Fruit fly (Drosophila melanogaster) whole organism, embryonic: ENCODE results near the gene PNPase.
A peak's percentile ranks its signal among the peaks of the same experiment; 100 is the strongest.

Experiments
- ATbp ChIP-seq: fragments of 200-800 bp; sonication (Bioruptor generic); optimal IDR thresholded peaks from 2 replicates; lab custom pipeline; 2017; ENCODE audit warnings: missing biosample characterization, mild to moderate bottlenecking, missing genetic modification characterization, missing genetic modification reagents
- BtbVII ChIP-seq: fragments of 200-800 bp; sonication (Bioruptor generic); optimal IDR thresholded peaks from 3 replicates; lab custom pipeline; 2017; ENCODE audit warnings: missing biosample characterization, mild to moderate bottlenecking, missing genetic modification characterization
- CG10565 ChIP-seq: fragments of 200-800 bp; sonication (Bioruptor generic); optimal IDR thresholded peaks from 3 replicates; lab custom pipeline; 2016; ENCODE audit warnings: missing biosample characterization, mild to moderate bottlenecking, missing genetic modification characterization
- CG11695 ChIP-seq: fragments of 200-800 bp; sonication (Bioruptor generic); IDR thresholded peaks from 3 replicates; pipeline ENCODE4 v1.3.6; 2022; ENCODE audit warnings: missing biosample characterization, missing genetic modification characterization
- CG12299 ChIP-seq: fragments of 200-800 bp; sonication (Bioruptor generic); optimal IDR thresholded peaks from 2 replicates; lab custom pipeline; 2018; ENCODE audit warnings: missing biosample characterization, mild to moderate bottlenecking, missing genetic modification characterization
- CG12769 ChIP-seq: fragments of 200-800 bp; sonication (Bioruptor generic); optimal IDR thresholded peaks from 2 replicates; lab custom pipeline; 2019; ENCODE audit warnings: missing biosample characterization, mild to moderate bottlenecking, missing genetic modification characterization, moderate library complexity
- CG13287 ChIP-seq: fragments of 200-800 bp; sonication (Bioruptor generic); IDR thresholded peaks from 2 replicates; pipeline ENCODE4 v1.3.6; 2022; ENCODE audit warnings: missing biosample characterization, missing genetic modification characterization; ENCODE audit not compliant: partially characterized antibody
- CG13296 ChIP-seq: fragments of 200-800 bp; sonication (Bioruptor generic); optimal IDR thresholded peaks from 3 replicates; lab custom pipeline; 2018; ENCODE audit warnings: missing biosample characterization, mild to moderate bottlenecking, missing genetic modification characterization
- CG13894 ChIP-seq: fragments of 200-800 bp; sonication (Bioruptor generic); optimal IDR thresholded peaks from 3 replicates; lab custom pipeline; 2018; ENCODE audit warnings: missing biosample characterization, mild to moderate bottlenecking, missing genetic modification characterization, moderate library complexity
- CG14965 ChIP-seq: fragments of 200-800 bp; sonication (Bioruptor generic); optimal IDR thresholded peaks from 2 replicates; lab custom pipeline; 2016; ENCODE audit warnings: missing biosample characterization, missing genetic modification characterization, borderline replicate concordance
- CG15479 ChIP-seq: fragments of 200-800 bp; sonication (Bioruptor generic); optimal IDR thresholded peaks from 3 replicates; lab custom pipeline; 2019; ENCODE audit warnings: missing biosample characterization, mild to moderate bottlenecking, missing genetic modification characterization, moderate library complexity
- CG16779 ChIP-seq: fragments of 200-800 bp; sonication (Bioruptor generic); IDR thresholded peaks from 2 replicates; pipeline ENCODE4 v1.3.6; 2022; ENCODE audit warnings: missing biosample characterization, missing genetic modification characterization
- CG17385 ChIP-seq: fragments of 200-800 bp; sonication (Bioruptor generic); optimal IDR thresholded peaks from 3 replicates; lab custom pipeline; 2018; ENCODE audit warnings: missing biosample characterization, mild to moderate bottlenecking, missing genetic modification characterization
- CG2199 ChIP-seq: fragments of 200-800 bp; sonication (Bioruptor generic); IDR thresholded peaks from 3 replicates; pipeline ENCODE4 v1.3.6; 2022; ENCODE audit warnings: missing biosample characterization, missing genetic modification characterization
- CG31224 ChIP-seq: fragments of 200-800 bp; sonication (Bioruptor generic); IDR thresholded peaks from 2 replicates; pipeline ENCODE4 v1.3.6; 2022; ENCODE audit warnings: missing biosample characterization, missing genetic modification characterization
- CG3995 ChIP-seq: fragments of 200-800 bp; sonication (Bioruptor generic); optimal IDR thresholded peaks from 3 replicates; lab custom pipeline; 2016; ENCODE audit warnings: missing biosample characterization, missing genetic modification characterization
- CG9797 ChIP-seq: fragments of 200-800 bp; sonication (Bioruptor generic); optimal IDR thresholded peaks from 3 replicates; lab custom pipeline; 2018; ENCODE audit warnings: missing biosample characterization, mild to moderate bottlenecking, missing genetic modification characterization
- CrebB ChIP-seq: fragments of 200-800 bp; sonication (Bioruptor generic); optimal IDR thresholded peaks from 3 replicates; lab custom pipeline; 2018; ENCODE audit warnings: missing biosample characterization, mild to moderate bottlenecking, missing genetic modification characterization
- Deaf1 ChIP-seq: fragments of 200-800 bp; optimal IDR thresholded peaks from 3 replicates; lab custom pipeline; 2019; ENCODE audit warnings: missing biosample characterization, mild to moderate bottlenecking, missing genetic modification characterization, moderate library complexity
- E2f2 ChIP-seq: fragments of 200-800 bp; sonication (Bioruptor generic); IDR thresholded peaks from 2 replicates; pipeline ENCODE4 v1.3.6; 2022; ENCODE audit warnings: missing biosample characterization, missing genetic modification characterization
- Eip74EF ChIP-seq, 2 experiments: fragments of 200-800 bp in 1 of 2; fragments of >200 bp in 1 of 2; sonication (Bioruptor generic) in 1 of 2; optimal IDR thresholded peaks; 2 replicates each; lab custom pipeline; 2017 to 2019; ENCODE audit warnings: missing biosample characterization in 2 of 2, missing genetic modification characterization in 2 of 2, mild to moderate bottlenecking in 1 of 2, moderate library complexity in 1 of 2
- HLH4C ChIP-seq: fragments of 200-800 bp; sonication (Bioruptor generic); IDR thresholded peaks from 3 replicates; pipeline ENCODE4 v1.3.6; 2022; ENCODE audit warnings: missing biosample characterization, missing genetic modification characterization; ENCODE audit not compliant: partially characterized antibody
- HmgZ ChIP-seq: fragments of 200-800 bp; sonication (Bioruptor generic); optimal IDR thresholded peaks from 2 replicates; lab custom pipeline; 2018; ENCODE audit warnings: missing biosample characterization, mild to moderate bottlenecking, missing genetic modification characterization
- Hmr ChIP-seq: fragments of 200-800 bp; sonication (Bioruptor generic); optimal IDR thresholded peaks from 3 replicates; lab custom pipeline; 2017; ENCODE audit warnings: mild to moderate bottlenecking, missing biosample characterization, missing genetic modification reagents, missing genetic modification characterization
- Jarid2 ChIP-seq: fragments of 200-800 bp; sonication (Bioruptor generic); optimal IDR thresholded peaks from 3 replicates; lab custom pipeline; 2017; ENCODE audit warnings: mild to moderate bottlenecking, missing biosample characterization, missing genetic modification reagents, missing genetic modification characterization
- MBD-R2 ChIP-seq: fragments of 200-800 bp; sonication (Bioruptor generic); IDR thresholded peaks from 2 replicates; pipeline ENCODE4 v1.3.6; 2022; ENCODE audit warnings: missing biosample characterization, missing genetic modification characterization
- MESR4 ChIP-seq: fragments of 200-800 bp; sonication (Bioruptor generic); optimal IDR thresholded peaks from 2 replicates; lab custom pipeline; 2018; ENCODE audit warnings: missing biosample characterization, mild to moderate bottlenecking, missing genetic modification characterization, moderate library complexity
- Med ChIP-seq: fragments of 200-800 bp; sonication (Bioruptor generic); peaks from one replicate; lab custom pipeline; 2016; ENCODE audit warnings: missing biosample characterization, missing genetic modification characterization, mild to moderate bottlenecking, inconsistent platforms, moderate library complexity
- Mes4 ChIP-seq: fragments of 200-800 bp; sonication (Bioruptor generic); optimal IDR thresholded peaks from 2 replicates; lab custom pipeline; 2016; ENCODE audit warnings: missing biosample characterization, missing genetic modification characterization
- Spps ChIP-seq: fragments of 200-800 bp; sonication (Bioruptor generic); optimal IDR thresholded peaks from 2 replicates; lab custom pipeline; 2018; ENCODE audit warnings: missing biosample characterization, mild to moderate bottlenecking, missing genetic modification characterization
- Stat92E ChIP-seq, 3 experiments: fragments of >200 bp in 2 of 3; fragments of 200-800 bp in 1 of 3; sonication (Bioruptor generic) in 1 of 3; optimal IDR thresholded peaks; 2 replicates each; lab custom pipeline; 2017 to 2019; ENCODE audit warnings: missing biosample characterization in 3 of 3, missing genetic modification characterization in 3 of 3, mild to moderate bottlenecking in 1 of 3, moderate library complexity in 1 of 3
- Trl ChIP-seq, 3 experiments: fragments of >200 bp in 2 of 3; fragments of 200-800 bp in 1 of 3; sonication (Bioruptor generic) in 1 of 3; optimal IDR thresholded peaks; 2 replicates in 1 of 3; 3 replicates in 2 of 3; lab custom pipeline; 2016 to 2017; ENCODE audit warnings: missing biosample characterization in 1 of 3, missing genetic modification characterization in 1 of 3
- YL-1 ChIP-seq: fragments of 200-800 bp; sonication (Bioruptor generic); optimal IDR thresholded peaks from 3 replicates; lab custom pipeline; 2017; ENCODE audit warnings: missing biosample characterization, mild to moderate bottlenecking, missing genetic modification characterization
- bsh ChIP-seq, 2 experiments: fragments of 200-800 bp; sonication (Bioruptor generic); optimal IDR thresholded peaks; 2 replicates each; lab custom pipeline; 2017 to 2018; ENCODE audit warnings: mild to moderate bottlenecking in 2 of 2, missing biosample characterization in 2 of 2, missing genetic modification characterization in 2 of 2, moderate library complexity in 1 of 2
- cg ChIP-seq: fragments of 200-800 bp; sonication (Bioruptor generic); optimal IDR thresholded peaks from 3 replicates; lab custom pipeline; 2019; ENCODE audit warnings: missing biosample characterization, mild to moderate bottlenecking, missing genetic modification characterization, moderate library complexity
- chinmo ChIP-seq: fragments of 200-800 bp; sonication (Bioruptor generic); IDR thresholded peaks from 4 replicates; pipeline ENCODE4 v1.3.6; 2022; ENCODE audit warnings: missing biosample characterization, missing genetic modification characterization; ENCODE audit not compliant: partially characterized antibody
- dm ChIP-seq: fragments of 200-800 bp; sonication (Bioruptor generic); optimal IDR thresholded peaks from 3 replicates; lab custom pipeline; 2016; ENCODE audit warnings: missing biosample characterization, missing genetic modification characterization
- hb ChIP-seq: fragments of 200-800 bp; sonication (Bioruptor generic); IDR thresholded peaks from 3 replicates; pipeline ENCODE4 v1.3.6; 2022; ENCODE audit warnings: missing biosample characterization, missing genetic modification characterization; ENCODE audit not compliant: partially characterized antibody
- insv ChIP-seq, 2 experiments: fragments of 200-800 bp; sonication (Bioruptor generic); optimal IDR thresholded peaks; 3 replicates each; lab custom pipeline; 2016 to 2018; ENCODE audit warnings: missing biosample characterization in 2 of 2, missing genetic modification characterization in 2 of 2
- kni ChIP-seq: fragments of 200-800 bp; sonication (Bioruptor generic); optimal IDR thresholded peaks from 3 replicates; lab custom pipeline; 2017; ENCODE audit warnings: mild to moderate bottlenecking, missing biosample characterization, missing genetic modification reagents, missing genetic modification characterization
- knrl ChIP-seq: fragments of 200-800 bp; sonication (Bioruptor generic); IDR thresholded peaks from 3 replicates; pipeline ENCODE4 v1.3.6; 2022; ENCODE audit warnings: missing biosample characterization, missing genetic modification characterization; ENCODE audit not compliant: partially characterized antibody
- sd ChIP-seq: fragments of 200-800 bp; sonication (Bioruptor generic); optimal IDR thresholded peaks from 3 replicates; lab custom pipeline; 2018; ENCODE audit warnings: missing biosample characterization, mild to moderate bottlenecking, missing genetic modification characterization, moderate library complexity
- sna ChIP-seq: fragments of 200-800 bp; sonication (Bioruptor generic); IDR thresholded peaks from 2 replicates; pipeline ENCODE4 v1.3.6; 2022; ENCODE audit warnings: missing biosample characterization, missing genetic modification characterization; ENCODE audit not compliant: partially characterized antibody
- tup ChIP-seq: fragments of 200-800 bp; sonication (Bioruptor generic); optimal IDR thresholded peaks from 2 replicates; lab custom pipeline; 2016; ENCODE audit warnings: missing biosample characterization, mild to moderate bottlenecking, missing genetic modification characterization, moderate library complexity

PNPase gene

DNA sequence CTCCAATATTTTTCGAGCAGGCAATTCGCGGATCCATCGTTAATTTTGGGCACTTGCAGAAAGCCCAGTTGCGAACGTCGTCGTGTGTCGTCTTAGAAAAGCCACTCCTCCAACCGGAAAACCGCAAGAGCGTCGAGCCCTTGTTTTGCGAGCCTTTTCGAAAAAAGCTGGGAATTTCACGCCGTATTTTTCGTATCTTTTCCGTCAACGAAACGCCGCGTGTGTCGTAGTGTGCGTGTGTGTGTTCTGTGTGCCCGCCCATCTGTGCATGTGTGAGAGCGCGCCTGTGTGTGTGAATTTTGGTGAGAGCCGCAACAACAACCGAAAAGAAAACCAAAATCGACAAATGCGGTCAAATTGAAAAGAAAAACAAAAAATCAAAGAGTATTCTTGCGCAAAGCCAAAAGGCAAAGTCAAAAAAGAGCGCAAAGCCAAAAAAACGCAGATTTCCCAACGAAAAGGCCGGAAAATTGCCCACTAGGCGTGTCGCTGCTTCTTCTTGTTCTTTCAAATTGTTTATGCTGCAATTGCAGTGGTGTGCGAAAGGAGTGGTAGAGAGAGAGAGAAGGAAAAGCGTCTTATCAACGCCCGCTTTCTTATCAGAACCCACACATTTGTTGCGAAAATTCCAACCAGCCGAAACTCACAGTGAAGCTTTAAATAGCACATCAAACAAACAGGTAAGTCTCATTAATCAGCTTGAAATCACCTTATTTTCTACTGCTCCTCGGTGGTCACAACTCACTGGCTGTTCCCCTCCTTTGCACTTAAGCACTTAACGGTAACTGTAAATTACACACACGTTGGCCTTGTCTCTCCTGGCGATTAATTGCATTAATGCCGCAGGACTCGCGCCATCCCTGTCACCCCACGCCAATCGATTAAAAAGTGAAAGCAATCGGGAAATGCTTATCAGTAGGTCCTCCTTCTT is at the start of gene PNPase:
Gene PNPase, minus strand, starts transcription at position 176 of the 931 bp plus-strand sequence.
- peak; percentile 43 for TF ChIP-seq CG15479 (GFP tag; lab: Kevin White, UChicago)
- TF ChIP-seq dm (GFP tag; lab: Kevin White, UChicago) = peak; percentile 41
- TF ChIP-seq kni = no peak
- TF ChIP-seq Hmr (GFP tag; lab: Kevin White, UChicago) = no peak
- TF ChIP-seq CG2199 (GFP tag; lab: Robert Waterston, UW) = 0 out of 3 replicates have a peak, but pooled peaks have one; percentile 38
- TF ChIP-seq HmgZ = peak; percentile 29
- peak in 1 of 2 experiments; percentile 46 for TF ChIP-seq Eip74EF (GFP tag; optimal IDR thresholded peaks at IDR 0.05; lab: Kevin White, UChicago)
- peak in 1 of 2 experiments; percentile 54 for TF ChIP-seq Trl (optimal IDR thresholded peaks at IDR 0.05; lab: Kevin White, UChicago)
- TF ChIP-seq Trl (GFP tag; optimal IDR thresholded peaks at IDR 0.05; lab: Kevin White, UChicago) = no peak
- TF ChIP-seq chinmo = 0 out of 4 replicates have a peak, but pooled peaks have one; percentile 17
- peak in 1 of 2 experiments; percentile 24 for TF ChIP-seq bsh (GFP tag; optimal IDR thresholded peaks at IDR 0.05; lab: Kevin White, UChicago)
- TF ChIP-seq ATbp (GFP tag; lab: Kevin White, UChicago) = peak; percentile 10
- no peak for TF ChIP-seq Mes4 (GFP tag; lab: Kevin White, UChicago)
- TF ChIP-seq insv (GFP tag; optimal IDR thresholded peaks at IDR 0.05; lab: Kevin White, UChicago) = peak in 1 of 2 experiments; percentile 74
- TF ChIP-seq CG13894 (tag; lab: Kevin White, UChicago) = peak; percentile 19
- TF ChIP-seq CG9797 = peak; percentile 16
- peak; percentile 23 for TF ChIP-seq YL-1 (GFP tag; lab: Kevin White, UChicago)
- peak; percentile 33 for TF ChIP-seq Deaf1
- TF ChIP-seq CG16779 (GFP tag; lab: Robert Waterston, UW) = 0 out of 2 replicates have a peak, but pooled peaks have one; percentile 54
- TF ChIP-seq CrebB = no peak
- TF ChIP-seq cg (GFP tag; lab: Kevin White, UChicago) = peak; percentile 99
- TF ChIP-seq HLH4C (GFP tag; lab: Robert Waterston, UW) = 0 out of 3 replicates have a peak, but pooled peaks have one; percentile 24
- peak; percentile 13 for TF ChIP-seq CG13296
- TF ChIP-seq CG14965 = no peak
- TF ChIP-seq CG12299 = peak; percentile 18
- TF ChIP-seq CG10565 = no peak
- no peak for TF ChIP-seq CG31224
- TF ChIP-seq CG11695 (GFP tag; lab: Robert Waterston, UW) = 0 out of 3 replicates have a peak, but pooled peaks have one; percentile 30
- no peak for TF ChIP-seq E2f2 (GFP tag; lab: Robert Waterston, UW)
- peak; percentile 34 for TF ChIP-seq CG12769
- peak; percentile 63 for TF ChIP-seq CG3995 (GFP tag; lab: Kevin White, UChicago)
- peak; percentile 40; the same call in 1 of the 2 replicates for TF ChIP-seq CG13287
- TF ChIP-seq CG17385 (GFP tag; lab: Kevin White, UChicago) = peak; percentile 87
- TF ChIP-seq tup = no peak
- TF ChIP-seq BtbVII (GFP tag; lab: Kevin White, UChicago) = peak; percentile 21
- peak; percentile 62 for TF ChIP-seq MESR4
- TF ChIP-seq sd = peak; percentile 12
- TF ChIP-seq Jarid2 = peak; percentile 81
- TF ChIP-seq hb (GFP tag; lab: Robert Waterston, UW) = no peak
- peak; percentile 39; the same call in 1 of the 3 replicates for TF ChIP-seq knrl
- TF ChIP-seq MBD-R2 (GFP tag; lab: Robert Waterston, UW) = 0 out of 2 replicates have a peak, but pooled peaks have one; percentile 18
- TF ChIP-seq Stat92E (GFP tag; optimal IDR thresholded peaks at IDR 0.05; lab: Kevin White, UChicago) = peak in 1 of 3 experiments; percentile 39
- peak; percentile 14 for TF ChIP-seq Spps (tag; lab: Kevin White, UChicago)
- TF ChIP-seq Med (GFP tag; lab: Kevin White, UChicago) = peak; percentile 88
- 0 out of 2 replicates have a peak, but pooled peaks have one; percentile 27 for TF ChIP-seq sna (GFP tag; lab: Robert Waterston, UW)
